Fruit fly (Drosophila melanogaster): Measurements from ENCODE around the gene CG7386.

- TF ChIP-seq psq (optimal IDR thresholded peaks at IDR 0.05) (no peak), h (optimal IDR thresholded peaks at IDR 0.05) (no peak)
Measured at dm6 chr3L:6234035-6234434, 44.5 kb downstream of the CG7386 start, which contains the start of gene CG42714.
